Fruit fly (Drosophila melanogaster) whole organism, adult: ENCODE results near the gene CG14569.

Experiments
- CG11617 ChIP-seq: fragments of 200-800 bp; sonication (Bioruptor generic); optimal IDR thresholded peaks from 2 replicates; lab custom pipeline; 2017; ENCODE audit warnings: mild to moderate bottlenecking, missing biosample characterization, missing genetic modification reagents, missing genetic modification characterization
- CG12768 ChIP-seq: fragments of 200-800 bp; sonication (Bioruptor generic); optimal IDR thresholded peaks from 2 replicates; lab custom pipeline; 2017; ENCODE audit warnings: missing biosample characterization, missing genetic modification characterization, mild to moderate bottlenecking, moderate library complexity, missing genetic modification reagents
- CG14711 ChIP-seq: fragments of 200-800 bp; sonication (Bioruptor generic); optimal IDR thresholded peaks from 2 replicates; lab custom pipeline; 2018; ENCODE audit warnings: missing biosample characterization, mild to moderate bottlenecking, missing genetic modification characterization, moderate library complexity
- CG1620 ChIP-seq: fragments of 200-800 bp; sonication (Bioruptor generic); optimal IDR thresholded peaks from 2 replicates; lab custom pipeline; 2016; ENCODE audit warnings: missing biosample characterization, missing genetic modification characterization
- CG33017 ChIP-seq: fragments of 200-800 bp; sonication (Bioruptor generic); optimal IDR thresholded peaks from 2 replicates; lab custom pipeline; 2018; ENCODE audit warnings: missing biosample characterization, mild to moderate bottlenecking, missing genetic modification characterization, moderate library complexity
- CG5204 ChIP-seq: fragments of 200-800 bp; sonication (Bioruptor generic); optimal IDR thresholded peaks from 2 replicates; lab custom pipeline; 2016; ENCODE audit warnings: missing biosample characterization, missing genetic modification characterization
- CG7045 ChIP-seq: fragments of 200-800 bp; sonication (Bioruptor generic); optimal IDR thresholded peaks from 2 replicates; lab custom pipeline; 2017; ENCODE audit warnings: missing biosample characterization, mild to moderate bottlenecking, missing genetic modification characterization
- CG7101 ChIP-seq: fragments of 200-800 bp; sonication (Bioruptor generic); optimal IDR thresholded peaks from 2 replicates; lab custom pipeline; 2018; ENCODE audit warnings: missing biosample characterization, mild to moderate bottlenecking, missing genetic modification characterization, moderate library complexity
- Clk ChIP-seq: fragments of 200-800 bp; sonication (Bioruptor generic); optimal IDR thresholded peaks from 2 replicates; lab custom pipeline; 2017; ENCODE audit warnings: missing biosample characterization, missing genetic modification characterization
- Crg-1 ChIP-seq: fragments of 200-800 bp; sonication (Bioruptor generic); optimal IDR thresholded peaks from 2 replicates; lab custom pipeline; 2016; ENCODE audit warnings: missing biosample characterization, missing genetic modification characterization
- Hr96 ChIP-seq: fragments of 200-800 bp; sonication (Bioruptor generic); optimal IDR thresholded peaks from 2 replicates; lab custom pipeline; 2016; ENCODE audit warnings: missing biosample characterization, missing genetic modification characterization
- Mnt ChIP-seq: fragments of 200-800 bp; sonication (Bioruptor generic); optimal IDR thresholded peaks from 2 replicates; lab custom pipeline; 2016; ENCODE audit warnings: missing biosample characterization, mild to moderate bottlenecking, missing genetic modification characterization
- bab1 ChIP-seq: fragments of 200-800 bp; sonication (Bioruptor generic); optimal IDR thresholded peaks from 3 replicates; lab custom pipeline; 2019; ENCODE audit warnings: missing biosample characterization, mild to moderate bottlenecking, missing genetic modification characterization, moderate library complexity
- cic ChIP-seq: fragments of 200-800 bp; sonication (Bioruptor generic); optimal IDR thresholded peaks from 2 replicates; lab custom pipeline; 2017; ENCODE audit warnings: missing biosample characterization, mild to moderate bottlenecking, missing genetic modification characterization, moderate library complexity
- cnc ChIP-seq, 2 experiments: fragments of >200 bp; optimal IDR thresholded peaks; 2 replicates each; lab custom pipeline; 2017
- kay ChIP-seq: fragments of 200-800 bp; sonication (Bioruptor generic); peaks from one replicate; lab custom pipeline; 2016; ENCODE audit warnings: missing biosample characterization, missing genetic modification characterization, borderline replicate concordance
- ovo ChIP-seq: fragments of 200-800 bp; sonication (Bioruptor generic); optimal IDR thresholded peaks from 2 replicates; lab custom pipeline; 2016; ENCODE audit warnings: missing biosample characterization, missing genetic modification characterization
- pad ChIP-seq: fragments of 200-800 bp; sonication (Bioruptor generic); optimal IDR thresholded peaks from 3 replicates; lab custom pipeline; 2017; ENCODE audit warnings: missing biosample characterization, missing genetic modification characterization, mild to moderate bottlenecking, moderate library complexity, missing genetic modification reagents
- tj ChIP-seq: fragments of 200-800 bp; sonication (Bioruptor generic); optimal IDR thresholded peaks from 3 replicates; lab custom pipeline; 2017; ENCODE audit warnings: missing biosample characterization, mild to moderate bottlenecking, missing genetic modification characterization, moderate library complexity
- toe ChIP-seq: fragments of 200-800 bp; sonication (Bioruptor generic); optimal IDR thresholded peaks from 2 replicates; lab custom pipeline; 2016; ENCODE audit warnings: missing biosample characterization, missing genetic modification characterization

CG14569 gene

dm6 chr3L:21731104-21731600 lies at the start of gene CG14569:
TSS of gene CG14569 (minus strand) at chr3L:21731550.
- TF ChIP-seq Clk (GFP tag; lab: Kevin White, UChicago) (no peak), toe (no peak), CG7101 (tag; lab: Kevin White, UChicago) (no peak), cic (GFP tag; lab: Kevin White, UChicago) (no peak), Mnt (GFP tag; lab: Kevin White, UChicago) (no peak), CG11617 (GFP tag; lab: Kevin White, UChicago) (no peak), CG1620 (GFP tag; lab: Kevin White, UChicago) (no peak), CG12768 (GFP tag; lab: Kevin White, UChicago) (no peak), CG5204 (GFP tag; lab: Kevin White, UChicago) (no peak), tj (GFP tag; lab: Kevin White, UChicago) (no peak), pad (GFP tag; lab: Kevin White, UChicago) (no peak), kay (GFP tag; lab: Kevin White, UChicago) (no peak), bab1 (GFP tag; lab: Kevin White, UChicago) (no peak), CG14711 (no peak), CG33017 (tag; lab: Kevin White, UChicago) (no peak), CG7045 (GFP tag; lab: Kevin White, UChicago) (no peak), ovo (GFP tag; lab: Kevin White, UChicago) (no peak), Hr96 (GFP tag; lab: Kevin White, UChicago) (no peak), Crg-1 (GFP tag; lab: Kevin White, UChicago) (no peak), cnc (optimal IDR thresholded peaks at IDR 0.05; lab: Kevin White, UChicago) (no peak)

DNA sequence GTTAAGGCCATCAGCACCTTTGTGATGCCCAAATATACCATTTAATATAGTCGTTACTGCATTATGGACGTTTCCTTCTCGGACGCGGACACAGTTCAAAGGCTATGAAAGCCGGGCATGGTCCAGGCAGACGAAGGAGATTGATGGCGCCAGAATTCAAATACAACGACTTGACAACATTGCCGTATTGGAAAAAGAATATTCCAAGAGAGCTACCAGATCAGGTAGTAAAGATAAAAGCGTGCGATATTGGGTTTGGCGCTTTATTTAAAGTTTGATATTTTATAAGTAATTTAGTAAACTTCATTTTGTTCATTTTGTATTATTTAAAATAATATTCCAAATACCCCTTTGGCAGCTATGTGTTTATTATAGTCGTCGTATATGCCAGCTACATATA lies 42.5 kb upstream of the CG14569 start:
- TF ChIP-seq tj (GFP tag; lab: Kevin White, UChicago) (no peak), kay (GFP tag; lab: Kevin White, UChicago) (peak; percentile 32)

dm6 chr3L:21770328-21770727 lies 39.0 kb upstream of the CG14569 start, which contains the start of gene Syn1:
TSS of gene Syn1 (minus strand) at chr3L:21770534.
- TF ChIP-seq kay (GFP tag; lab: Kevin White, UChicago) (peak; percentile 23), CG7101 (tag; lab: Kevin White, UChicago) (no peak)

- TF ChIP-seq CG7101 (tag; lab: Kevin White, UChicago) (no peak), CG12768 (GFP tag; lab: Kevin White, UChicago) (no peak), CG11617 (GFP tag; lab: Kevin White, UChicago) (no peak), cnc (optimal IDR thresholded peaks at IDR 0.05; lab: Kevin White, UChicago) (no peak), kay (GFP tag; lab: Kevin White, UChicago) (no peak), pad (GFP tag; lab: Kevin White, UChicago) (no peak), CG1620 (GFP tag; lab: Kevin White, UChicago) (no peak), Crg-1 (GFP tag; lab: Kevin White, UChicago) (no peak), CG5204 (GFP tag; lab: Kevin White, UChicago) (no peak), Mnt (GFP tag; lab: Kevin White, UChicago) (no peak), CG14711 (no peak), toe (no peak), CG33017 (tag; lab: Kevin White, UChicago) (no peak), ovo (GFP tag; lab: Kevin White, UChicago) (no peak), CG7045 (GFP tag; lab: Kevin White, UChicago) (no peak)
Measured at dm6 chr3L:21769515-21769914, 38.2 kb upstream of the CG14569 start, which contains the start of gene CG7370. TSS of gene CG7370 (plus strand) at chr3L:21769815.

- TF ChIP-seq CG7101 (tag; lab: Kevin White, UChicago), result no peak
- no peak for TF ChIP-seq pad (GFP tag; lab: Kevin White, UChicago)
- no peak for TF ChIP-seq CG33017 (tag; lab: Kevin White, UChicago)
- TF ChIP-seq tj (GFP tag; lab: Kevin White, UChicago), result no peak
- TF ChIP-seq CG5204 (GFP tag; lab: Kevin White, UChicago), result no peak
- TF ChIP-seq ovo (GFP tag; lab: Kevin White, UChicago), result no peak
- TF ChIP-seq toe, result no peak
- no peak for TF ChIP-seq Hr96 (GFP tag; lab: Kevin White, UChicago)
- TF ChIP-seq Clk (GFP tag; lab: Kevin White, UChicago), result no peak
- no peak for TF ChIP-seq Crg-1 (GFP tag; lab: Kevin White, UChicago)
- TF ChIP-seq kay (GFP tag; lab: Kevin White, UChicago), result no peak
- no peak for TF ChIP-seq Mnt (GFP tag; lab: Kevin White, UChicago)
Measured at dm6 chr3L:21765931-21766330, 34.6 kb upstream of the CG14569 start.

dm6 chr3L:21756857-21757256 lies 25.5 kb upstream of the CG14569 start, which contains the start of gene CG14564:
TSS of gene CG14564 (plus strand) at chr3L:21757157.
- TF ChIP-seq CG5204 (GFP tag; lab: Kevin White, UChicago) (no peak), CG7045 (GFP tag; lab: Kevin White, UChicago) (no peak), Hr96 (GFP tag; lab: Kevin White, UChicago) (no peak), cnc (optimal IDR thresholded peaks at IDR 0.05; lab: Kevin White, UChicago) (no peak)

dm6 chr3L:21744169-21744568 lies 12.8 kb upstream of the CG14569 start, which contains the start of gene CG14565:
TSS of gene CG14565 (minus strand) at chr3L:21744269.
- no peak for TF ChIP-seq kay (GFP tag; lab: Kevin White, UChicago)
- TF ChIP-seq Mnt (GFP tag; lab: Kevin White, UChicago), result no peak
- TF ChIP-seq CG7101 (tag; lab: Kevin White, UChicago), result no peak
- TF ChIP-seq Crg-1 (GFP tag; lab: Kevin White, UChicago), result no peak
- TF ChIP-seq Clk (GFP tag; lab: Kevin White, UChicago), result no peak
- TF ChIP-seq tj (GFP tag; lab: Kevin White, UChicago), result no peak
- TF ChIP-seq pad (GFP tag; lab: Kevin White, UChicago), result no peak
- no peak for TF ChIP-seq CG7045 (GFP tag; lab: Kevin White, UChicago)
- TF ChIP-seq cic (GFP tag; lab: Kevin White, UChicago), result no peak
- TF ChIP-seq CG11617 (GFP tag; lab: Kevin White, UChicago), result no peak
- TF ChIP-seq CG33017 (tag; lab: Kevin White, UChicago), result no peak
- no peak for TF ChIP-seq ovo (GFP tag; lab: Kevin White, UChicago)
- no peak for TF ChIP-seq toe
- no peak for TF ChIP-seq CG14711
- TF ChIP-seq CG12768 (GFP tag; lab: Kevin White, UChicago), result no peak
